Worm (Caenorhabditis elegans) whole organism, late embryonic: Measurements from ENCODE around the gene T07A9.14.

Experiments
- C08G9.2 ChIP-seq: sonication (generic microtip); optimal IDR thresholded peaks from 2 replicates; lab custom pipeline; 2016; ENCODE audit warnings: mild to moderate bottlenecking, missing genetic modification characterization, moderate library complexity, missing compliant biosample characterization
- ama-1 ChIP-seq: fragments of 150-350 bp; optimal IDR thresholded peaks from 2 replicates; lab custom pipeline; 2014
- ceh-19 ChIP-seq: fragments of 200-800 bp; sonication (Bioruptor generic); optimal IDR thresholded peaks from 2 replicates; lab custom pipeline; 2018; ENCODE audit warnings: mild to moderate bottlenecking, missing genetic modification characterization, missing compliant biosample characterization
- dve-1 ChIP-seq: sonication (generic microtip); optimal IDR thresholded peaks from 2 replicates; lab custom pipeline; 2017; ENCODE audit warnings: antibody characterized with exemption, mild to moderate bottlenecking, missing genetic modification characterization, missing compliant biosample characterization
- ets-4 ChIP-seq: sonication (generic microtip); optimal IDR thresholded peaks from 2 replicates; lab custom pipeline; 2016; ENCODE audit warnings: missing genetic modification characterization, missing compliant biosample characterization
- fkh-10 ChIP-seq: fragments of 150-350 bp; optimal IDR thresholded peaks from 2 replicates; lab custom pipeline; 2014; ENCODE audit warnings: missing biosample characterization, missing genetic modification reagents, missing genetic modification characterization
- lim-6 ChIP-seq: sonication (generic microtip); optimal IDR thresholded peaks from 2 replicates; lab custom pipeline; 2016; ENCODE audit warnings: missing genetic modification characterization, missing compliant biosample characterization
- nfya-1 ChIP-seq: sonication (generic microtip); optimal IDR thresholded peaks from 2 replicates; lab custom pipeline; 2017; ENCODE audit warnings: missing genetic modification characterization, mild to moderate bottlenecking, missing compliant biosample characterization, antibody characterized with exemption, moderate library complexity
- pqm-1 ChIP-seq: sonication (generic microtip); optimal IDR thresholded peaks from 2 replicates; lab custom pipeline; 2016; ENCODE audit warnings: missing genetic modification characterization, missing compliant biosample characterization
- ztf-16 ChIP-seq: sonication (generic microtip); optimal IDR thresholded peaks from 2 replicates; lab custom pipeline; 2017; ENCODE audit warnings: missing genetic modification characterization, missing compliant biosample characterization

ce11 chrIV:425995-426394 lies 39.5 kb downstream of the T07A9.14 start, which contains the start of gene garr-1:
- TF ChIP-seq ceh-19 (GFP tag; lab: Kevin White, UChicago) (no peak), dve-1 (tag; lab: Kevin White, UChicago) (no peak), nfya-1 (tag; lab: Kevin White, UChicago) (no peak), ztf-16 (no peak), fkh-10 (GFP tag; lab: Kevin White, UChicago) (no peak), ets-4 (tag; lab: Kevin White, UChicago) (no peak), pqm-1 (tag; lab: Kevin White, UChicago) (no peak), C08G9.2 (tag; lab: Kevin White, UChicago) (no peak), ama-1 (lab: Kevin White, UChicago) (no peak), lim-6 (tag; lab: Kevin White, UChicago) (no peak)
